Worm (Caenorhabditis elegans): ENCODE measurements around the gene M176.9.

DNA sequence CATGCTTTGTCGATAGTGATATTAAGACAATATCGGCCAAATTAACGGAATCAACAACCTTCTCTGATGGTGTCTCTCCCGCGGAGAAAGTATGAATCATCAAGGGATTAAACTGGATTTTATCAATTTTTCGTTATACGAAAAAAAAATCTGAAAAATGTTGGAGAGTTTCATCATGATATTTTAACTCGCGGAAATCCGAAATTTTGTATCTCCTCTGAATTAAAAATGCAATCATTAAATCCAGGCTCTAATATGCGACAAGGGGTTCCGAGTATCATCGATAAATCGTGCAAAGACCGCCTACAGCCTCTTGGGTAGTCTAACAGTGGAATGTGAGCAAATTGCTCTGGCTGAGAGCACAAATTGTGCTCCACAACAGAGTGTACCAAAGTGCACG lies 34.2 kb downstream of the M176.9 start, which contains the start of gene C06C3.10:
- TF ChIP-seq ama-1 (optimal IDR thresholded peaks at IDR 0.05) (no peak), nhr-25 (tag; optimal IDR thresholded peaks at IDR 0.05) (no peak), nhr-28 (tag; optimal IDR thresholded peaks at IDR 0.05) (no peak)
